Worm (Caenorhabditis elegans): ENCODE results near the gene Y40C5A.4.
A peak's percentile ranks its signal among the peaks of the same experiment; 100 is the strongest.

The Y40C5A.4 gene

ce11 chrIV:7386835-7387551 lies 22.1 kb upstream of the Y40C5A.4 start (continued):
- TF ChIP-seq ceh-32 (tag; optimal IDR thresholded peaks at IDR 0.05; ENCODE audit: poor library complexity), result no peak
- no peak for TF ChIP-seq ztf-11 (tag; optimal IDR thresholded peaks at IDR 0.05)
- 0 out of 2 replicates have a peak, but pooled peaks have one; percentile 40 for TF ChIP-seq tra-1 (GFP tag; IDR thresholded peaks at IDR 0.05)
- TF ChIP-seq nhr-10 (tag; optimal IDR thresholded peaks at IDR 0.05), result no peak
- TF ChIP-seq attf-4 (tag; optimal IDR thresholded peaks at IDR 0.05), result no peak
- no peak for TF ChIP-seq F10B5.3 (tag; optimal IDR thresholded peaks at IDR 0.05)
- no peak for TF ChIP-seq daf-19 (GFP tag; conservative IDR thresholded peaks at IDR 0.05)
- TF ChIP-seq zag-1 (tag; optimal IDR thresholded peaks at IDR 0.05), result no peak
- TF ChIP-seq dve-1 (tag; optimal IDR thresholded peaks at IDR 0.05; ENCODE audit: insufficient read depth), result no peak
- no peak for TF ChIP-seq ceh-28 (tag; optimal IDR thresholded peaks at IDR 0.05)
- no peak for TF ChIP-seq dmd-6 (GFP tag; IDR thresholded peaks at IDR 0.05)
- TF ChIP-seq ctbp-1 (GFP tag; IDR thresholded peaks at IDR 0.05), result no peak
- peak; percentile 67 for TF ChIP-seq mep-1 (tag; optimal IDR thresholded peaks at IDR 0.05)
- no peak for TF ChIP-seq ceh-62 (tag; optimal IDR thresholded peaks at IDR 0.05)
- no peak for TF ChIP-seq R02D3.7 (tag; optimal IDR thresholded peaks at IDR 0.05)
- no peak for TF ChIP-seq lin-38 (GFP tag; IDR thresholded peaks at IDR 0.05)
- no peak for TF ChIP-seq T20F7.1 (GFP tag; optimal IDR thresholded peaks at IDR 0.05)
- TF ChIP-seq F26F4.8 (GFP tag; conservative IDR thresholded peaks at IDR 0.05), result no peak
- no peak for TF ChIP-seq ceh-82 (tag; optimal IDR thresholded peaks at IDR 0.05)
- no peak for TF ChIP-seq duxl-1 (tag; optimal IDR thresholded peaks at IDR 0.05; ENCODE audit: poor library complexity)
- TF ChIP-seq nhr-41 (GFP tag; IDR thresholded peaks at IDR 0.05), result no peak
- no peak for TF ChIP-seq snpc-1.2 (GFP tag; IDR thresholded peaks at IDR 0.05)
- TF ChIP-seq nhr-28 (tag; optimal IDR thresholded peaks at IDR 0.05), result peak; percentile 33
- no peak for TF ChIP-seq nhr-102 (tag; optimal IDR thresholded peaks at IDR 0.05)
- TF ChIP-seq unc-62 (GFP tag; optimal IDR thresholded peaks at IDR 0.05 in 1 of 2), result peak in 1 of 2 experiments; percentile 82
- no peak for TF ChIP-seq unc-62 (tag; optimal IDR thresholded peaks at IDR 0.05)
- no peak for TF ChIP-seq D1046.2 (GFP tag; IDR thresholded peaks at IDR 0.05)
- no peak for TF ChIP-seq aly-2 (tag; optimal IDR thresholded peaks at IDR 0.05)
- TF ChIP-seq ama-1 (optimal IDR thresholded peaks at IDR 0.05), result no peak
- no peak for TF ChIP-seq nhr-76 (tag; optimal IDR thresholded peaks at IDR 0.05)
- TF ChIP-seq hlh-11 (tag; optimal IDR thresholded peaks at IDR 0.05), result peak; percentile 65
- peak; percentile 82 for TF ChIP-seq hlh-30 (tag; optimal IDR thresholded peaks at IDR 0.05; ENCODE audit: insufficient read depth)
- no peak for TF ChIP-seq dmd-9 (GFP tag; IDR thresholded peaks at IDR 0.05)
- peak; percentile 73 for TF ChIP-seq mxl-3 (GFP tag; optimal IDR thresholded peaks at IDR 0.05)
- no peak for TF ChIP-seq gei-8 (GFP tag; optimal IDR thresholded peaks at IDR 0.05)
- peak; percentile 46 for TF ChIP-seq mes-2 (tag; optimal IDR thresholded peaks at IDR 0.05; ENCODE audit: poor library complexity, severe bottlenecking)
- TF ChIP-seq nhr-25 (tag; optimal IDR thresholded peaks at IDR 0.05; ENCODE audit: borderline replicate concordance, insufficient read depth), result no peak
- TF ChIP-seq lim-7 (GFP tag; IDR thresholded peaks at IDR 0.05), result no peak
- peak in 1 of 2 experiments; percentile 27 for TF ChIP-seq hif-1 (tag; optimal IDR thresholded peaks at IDR 0.05)
- no peak for TF ChIP-seq nhr-42 (GFP tag; IDR thresholded peaks at IDR 0.05)
- TF ChIP-seq zip-11 (GFP tag; IDR thresholded peaks at IDR 0.05), result no peak
- no peak for TF ChIP-seq skn-1 (tag; optimal IDR thresholded peaks at IDR 0.05)
- TF ChIP-seq aha-1 (tag), result peak; percentile 98
- no peak for TF ChIP-seq F44E2.7 (GFP tag; IDR thresholded peaks at IDR 0.05)
- peak in 1 of 2 experiments; percentile 6 for TF ChIP-seq daf-16 (GFP tag; optimal IDR thresholded peaks at IDR 0.05)
- no peak for TF ChIP-seq daf-16 (tag; optimal IDR thresholded peaks at IDR 0.05)
- TF ChIP-seq Y5F2A.4 (GFP tag; optimal IDR thresholded peaks at IDR 0.05), result no peak
- TF ChIP-seq lsy-2 (tag; optimal IDR thresholded peaks at IDR 0.05), result peak; percentile 49 to 62
- no peak for TF ChIP-seq ZK337.2 (GFP tag; IDR thresholded peaks at IDR 0.05)
- no peak for TF ChIP-seq madf-5 (GFP tag; IDR thresholded peaks at IDR 0.05)
- no peak for TF ChIP-seq ztf-7 (tag; optimal IDR thresholded peaks at IDR 0.05)

Measured in whole organism, L4 larva.